Worm (Caenorhabditis elegans): ENCODE data around the gene ife-5.

Gene ife-5

ce11 chrII:12280360-12280759 is at the start of gene ife-5:
ife-5 (plus strand) TSS chrII:12280660.
- TF ChIP-seq bed-3 (GFP tag; optimal IDR thresholded peaks at IDR 0.05) (no peak), elt-1 (tag; optimal IDR thresholded peaks at IDR 0.05; ENCODE audit: borderline replicate concordance, insufficient read depth) (no peak), unc-62 (GFP tag; optimal IDR thresholded peaks at IDR 0.05) (no peak), mab-5 (tag; optimal IDR thresholded peaks at IDR 0.05) (no peak), M03D4.4 (tag; optimal IDR thresholded peaks at IDR 0.05) (no peak), sem-2 (GFP tag; optimal IDR thresholded peaks at IDR 0.05) (no peak), blmp-1 (tag; optimal IDR thresholded peaks at IDR 0.05) (no peak), ceh-39 (tag; optimal IDR thresholded peaks at IDR 0.05) (no peak), unc-39 (tag; optimal IDR thresholded peaks at IDR 0.05) (no peak), cnd-1 (tag; optimal IDR thresholded peaks at IDR 0.05) (no peak), nhr-12 (tag; optimal IDR thresholded peaks at IDR 0.05) (no peak), ceh-43 (GFP tag; optimal IDR thresholded peaks at IDR 0.05) (no peak), nhr-237 (tag; optimal IDR thresholded peaks at IDR 0.05) (no peak)

ce11 chrII:12237555-12237954 is 42.9 kb upstream of the ife-5 start:
- TF ChIP-seq ham-2 (GFP tag; optimal IDR thresholded peaks at IDR 0.05): peak; percentile 61
- peak; percentile 24 for TF ChIP-seq lsy-2 (tag; optimal IDR thresholded peaks at IDR 0.05)
- no peak for TF ChIP-seq sptf-1 (tag; optimal IDR thresholded peaks at IDR 0.05)

ce11 chrII:12239449-12239848 is 41.0 kb upstream of the ife-5 start:
- peak; percentile 93 for TF ChIP-seq elt-1 (tag; optimal IDR thresholded peaks at IDR 0.05; ENCODE audit: borderline replicate concordance, insufficient read depth)
- TF ChIP-seq ztf-11 (tag; optimal IDR thresholded peaks at IDR 0.05): no peak
- peak; percentile 8 for TF ChIP-seq ham-2 (GFP tag; optimal IDR thresholded peaks at IDR 0.05)

ce11 chrII:12240088-12240487 is 40.4 kb upstream of the ife-5 start, which contains the start of gene txdc-12.1:
txdc-12.1 (plus strand) TSS chrII:12240388.
- TF ChIP-seq zip-8 (tag; optimal IDR thresholded peaks at IDR 0.05) (no peak), nhr-12 (tag; optimal IDR thresholded peaks at IDR 0.05) (no peak), pha-4 (tag; optimal IDR thresholded peaks at IDR 0.05) (no peak), ceh-83 (GFP tag; optimal IDR thresholded peaks at IDR 0.05) (no peak), elt-1 (tag; optimal IDR thresholded peaks at IDR 0.05; ENCODE audit: borderline replicate concordance, insufficient read depth) (no peak), nhr-2 (tag; optimal IDR thresholded peaks at IDR 0.05) (no peak), snpc-4 (tag; optimal IDR thresholded peaks at IDR 0.05) (no peak), drap-1 (GFP tag; optimal IDR thresholded peaks at IDR 0.05) (no peak), lin-32 (GFP tag; optimal IDR thresholded peaks at IDR 0.05) (no peak), mab-5 (tag; optimal IDR thresholded peaks at IDR 0.05) (no peak), cnd-1 (tag; optimal IDR thresholded peaks at IDR 0.05) (no peak), elt-3 (tag; optimal IDR thresholded peaks at IDR 0.05) (no peak), M03D4.4 (tag; optimal IDR thresholded peaks at IDR 0.05) (no peak), hlh-1 (tag; optimal IDR thresholded peaks at IDR 0.05) (no peak), nhr-237 (tag; optimal IDR thresholded peaks at IDR 0.05) (no peak), lsy-2 (tag; optimal IDR thresholded peaks at IDR 0.05) (no peak), unc-39 (tag; optimal IDR thresholded peaks at IDR 0.05) (no peak), tbx-8 (GFP tag; optimal IDR thresholded peaks at IDR 0.05) (no peak), flh-1 (GFP tag; optimal IDR thresholded peaks at IDR 0.05) (no peak)

- TF ChIP-seq tbx-8 (GFP tag; optimal IDR thresholded peaks at IDR 0.05) (no peak), cnd-1 (tag; optimal IDR thresholded peaks at IDR 0.05) (no peak), zip-8 (tag; optimal IDR thresholded peaks at IDR 0.05) (no peak), blmp-1 (tag; optimal IDR thresholded peaks at IDR 0.05) (no peak), sptf-1 (tag; optimal IDR thresholded peaks at IDR 0.05) (no peak), unc-120 (tag; optimal IDR thresholded peaks at IDR 0.05; ENCODE audit: poor library complexity, severe bottlenecking) (no peak), snpc-4 (tag; optimal IDR thresholded peaks at IDR 0.05) (no peak), nhr-237 (tag; optimal IDR thresholded peaks at IDR 0.05) (no peak), unc-39 (tag; optimal IDR thresholded peaks at IDR 0.05) (no peak), flh-1 (GFP tag; optimal IDR thresholded peaks at IDR 0.05) (no peak), drap-1 (GFP tag; optimal IDR thresholded peaks at IDR 0.05) (no peak), unc-62 (GFP tag; optimal IDR thresholded peaks at IDR 0.05) (no peak)
These were observed 38.7 kb upstream of the ife-5 start for ce11 chrII:12241792-12242191.

ce11 chrII:12242551-12242950 is 37.9 kb upstream of the ife-5 start, which contains the start of gene Y57A10A.24:
Y57A10A.24 (plus strand) TSS chrII:12242946.
- TF ChIP-seq sptf-1 (tag; optimal IDR thresholded peaks at IDR 0.05) (peak; percentile 17), ces-1 (GFP tag; optimal IDR thresholded peaks at IDR 0.05) (no peak)

Measured in whole organism, mixed stage, embryonic.